Worm (Caenorhabditis elegans) whole organism, L1 larva: ENCODE measurements around the gene T01G6.10.

ENCODE experiments used
- C16A3.4 ChIP-seq: fragments of 150-350 bp; optimal IDR thresholded peaks from 2 replicates; lab custom pipeline; 2014; ENCODE audit warnings: missing biosample characterization, missing genetic modification characterization
- F16B12.6 ChIP-seq: fragments of 150-350 bp; optimal IDR thresholded peaks from 2 replicates; lab custom pipeline; 2014; ENCODE audit warnings: missing biosample characterization, missing genetic modification characterization
- aha-1 ChIP-seq: fragments of 150-350 bp; optimal IDR thresholded peaks from 2 replicates; lab custom pipeline; 2014; ENCODE audit warnings: missing biosample characterization, missing genetic modification characterization
- alr-1 ChIP-seq: fragments of 200-800 bp; sonication (Bioruptor generic); optimal IDR thresholded peaks from 2 replicates; lab custom pipeline; 2018; ENCODE audit warnings: borderline replicate concordance, mild to moderate bottlenecking, missing genetic modification characterization, missing compliant biosample characterization
- ama-1 ChIP-seq: fragments of 150-350 bp; optimal IDR thresholded peaks from 2 replicates; lab custom pipeline; 2014
- ceh-8 ChIP-seq: fragments of 200-800 bp; sonication (Bioruptor generic); optimal IDR thresholded peaks from 2 replicates; lab custom pipeline; 2018; ENCODE audit warnings: mild to moderate bottlenecking, missing genetic modification characterization, moderate library complexity, missing compliant biosample characterization
- ceh-82 ChIP-seq, 3 experiments: fragments of 150-350 bp in 1 of 3; sonication (generic microtip) in 2 of 3; optimal IDR thresholded peaks; 2 replicates each; lab custom pipeline; 2014 to 2017; ENCODE audit warnings: missing biosample characterization in 3 of 3, missing genetic modification characterization in 3 of 3
- ceh-88 ChIP-seq: fragments of 200-800 bp; sonication (Bioruptor generic); IDR thresholded peaks from 2 replicates; pipeline ENCODE4 v1.3.6; 2022; ENCODE audit warnings: missing genetic modification characterization, missing compliant biosample characterization
- ceh-90 ChIP-seq: sonication (generic microtip); optimal IDR thresholded peaks from 2 replicates; lab custom pipeline; 2016; ENCODE audit warnings: missing genetic modification characterization, missing compliant biosample characterization
- dsc-1 ChIP-seq: sonication (generic microtip); optimal IDR thresholded peaks from 2 replicates; lab custom pipeline; 2016; ENCODE audit warnings: mild to moderate bottlenecking, missing genetic modification characterization, missing compliant biosample characterization
- efl-1 ChIP-seq, 4 experiments: fragments of 150-350 bp; optimal IDR thresholded peaks in 3 of 4; peaks in 1 of 4; 1 replicate in 1 of 4; 2 replicates in 3 of 4; lab custom pipeline; 2014; ENCODE audit warnings: missing biosample characterization in 2 of 4, missing genetic modification characterization in 2 of 4, missing genetic modification reagents in 2 of 4
- elt-3 ChIP-seq, 6 experiments: fragments of 150-350 bp in 1 of 6; sonication (generic microtip); optimal IDR thresholded peaks; 2 replicates each; lab custom pipeline; 2017 to 2018; ENCODE audit warnings: missing biosample characterization in 6 of 6, missing genetic modification characterization in 6 of 6, inconsistent platforms in 1 of 6
- fkh-10 ChIP-seq: sonication (generic microtip); optimal IDR thresholded peaks from 2 replicates; lab custom pipeline; 2017; ENCODE audit warnings: missing biosample characterization, missing genetic modification reagents, missing genetic modification characterization
- fkh-4 ChIP-seq: sonication (generic microtip); optimal IDR thresholded peaks from 2 replicates; lab custom pipeline; 2016; ENCODE audit warnings: missing compliant biosample characterization, missing genetic modification characterization, borderline replicate concordance
- fkh-8 ChIP-seq: sonication (generic microtip); optimal IDR thresholded peaks from 2 replicates; lab custom pipeline; 2016; ENCODE audit warnings: mild to moderate bottlenecking, missing genetic modification characterization, missing compliant biosample characterization
- fos-1 ChIP-seq: fragments of 150-350 bp; optimal IDR thresholded peaks from 2 replicates; lab custom pipeline; 2014; ENCODE audit warnings: missing biosample characterization, missing genetic modification characterization
- hlh-4 ChIP-seq: sonication (generic microtip); optimal IDR thresholded peaks from 2 replicates; lab custom pipeline; 2016; ENCODE audit warnings: mild to moderate bottlenecking, missing genetic modification characterization, missing compliant biosample characterization
- irx-1 ChIP-seq: sonication (generic microtip); optimal IDR thresholded peaks from 2 replicates; lab custom pipeline; 2016; ENCODE audit warnings: missing genetic modification characterization, missing compliant biosample characterization
- isw-1 ChIP-seq: fragments of 200-800 bp; sonication (Bioruptor generic); IDR thresholded peaks from 2 replicates; pipeline ENCODE4 v1.3.6; 2022; ENCODE audit warnings: missing genetic modification characterization, missing compliant biosample characterization
- lin-39 ChIP-seq: fragments of 150-350 bp; optimal IDR thresholded peaks from 2 replicates; lab custom pipeline; 2014; ENCODE audit warnings: missing biosample characterization, missing genetic modification reagents, missing genetic modification characterization
- lir-3 ChIP-seq: sonication (generic microtip); optimal IDR thresholded peaks from 2 replicates; lab custom pipeline; 2016; ENCODE audit warnings: mild to moderate bottlenecking, missing genetic modification characterization, moderate library complexity, missing compliant biosample characterization; ENCODE audit not compliant: poor library complexity
- lsy-2 ChIP-seq, 2 experiments: fragments of 150-350 bp; optimal IDR thresholded peaks; 2 replicates each; lab custom pipeline; 2014; ENCODE audit warnings: missing biosample characterization in 2 of 2, missing genetic modification characterization in 2 of 2
- mep-1 ChIP-seq: fragments of 150-350 bp; optimal IDR thresholded peaks from 2 replicates; lab custom pipeline; 2014; ENCODE audit warnings: missing biosample characterization, missing genetic modification characterization
- nhr-77 ChIP-seq: fragments of 150-350 bp; optimal IDR thresholded peaks from 2 replicates; lab custom pipeline; 2014; ENCODE audit warnings: missing biosample characterization, missing genetic modification characterization
- nhr-84 ChIP-seq: sonication (generic microtip); optimal IDR thresholded peaks from 2 replicates; lab custom pipeline; 2017; ENCODE audit warnings: missing biosample characterization, missing genetic modification characterization
- nhr-85 ChIP-seq: sonication (generic microtip); peaks from one replicate; lab custom pipeline; 2016; ENCODE audit warnings: missing genetic modification characterization, inconsistent platforms, missing compliant biosample characterization
- nhr-90 ChIP-seq: sonication (generic microtip); optimal IDR thresholded peaks from 2 replicates; lab custom pipeline; 2016; ENCODE audit warnings: mild to moderate bottlenecking, missing genetic modification characterization, missing compliant biosample characterization; ENCODE audit not compliant: poor library complexity
- pag-3 ChIP-seq: sonication (generic microtip); optimal IDR thresholded peaks from 2 replicates; lab custom pipeline; 2017; ENCODE audit warnings: missing genetic modification characterization, mild to moderate bottlenecking, missing compliant biosample characterization, antibody characterized with exemption, borderline replicate concordance; ENCODE audit not compliant: insufficient read depth
- pax-3 ChIP-seq: fragments of 200-800 bp; sonication (Bioruptor generic); optimal IDR thresholded peaks from 2 replicates; lab custom pipeline; 2018; ENCODE audit warnings: mild to moderate bottlenecking, missing genetic modification characterization, moderate library complexity, missing compliant biosample characterization
- rnt-1 ChIP-seq: sonication (generic microtip); optimal IDR thresholded peaks from 2 replicates; lab custom pipeline; 2016; ENCODE audit warnings: mild to moderate bottlenecking, missing genetic modification characterization, moderate library complexity, missing compliant biosample characterization
- snpc-4 ChIP-seq: fragments of 150-350 bp; optimal IDR thresholded peaks from 2 replicates; lab custom pipeline; 2014; ENCODE audit warnings: missing biosample characterization, missing genetic modification characterization
- sox-4 ChIP-seq: sonication (generic microtip); optimal IDR thresholded peaks from 2 replicates; lab custom pipeline; 2016; ENCODE audit warnings: missing genetic modification characterization, missing compliant biosample characterization
- swsn-7 ChIP-seq: sonication (generic microtip); optimal IDR thresholded peaks from 2 replicates; lab custom pipeline; 2016; ENCODE audit warnings: missing genetic modification characterization, missing compliant biosample characterization
- tbx-2 ChIP-seq: sonication (generic microtip); optimal IDR thresholded peaks from 2 replicates; lab custom pipeline; 2016; ENCODE audit warnings: missing genetic modification characterization, missing compliant biosample characterization
- tlp-1 ChIP-seq: fragments of 150-350 bp; optimal IDR thresholded peaks from 2 replicates; lab custom pipeline; 2014; ENCODE audit warnings: missing biosample characterization, missing genetic modification characterization
- unc-62 ChIP-seq: fragments of 150-350 bp; optimal IDR thresholded peaks from 2 replicates; lab custom pipeline; 2014; ENCODE audit warnings: missing biosample characterization, missing genetic modification reagents, missing genetic modification characterization
- unc-86 ChIP-seq: sonication (generic microtip); optimal IDR thresholded peaks from 2 replicates; lab custom pipeline; 2016; ENCODE audit warnings: missing genetic modification characterization, missing compliant biosample characterization
- unc-98 ChIP-seq: fragments of 200-800 bp; sonication (Bioruptor generic); IDR thresholded peaks from 2 replicates; pipeline ENCODE4 v1.3.6; 2022; ENCODE audit warnings: missing genetic modification characterization, missing compliant biosample characterization
- zag-1 ChIP-seq: fragments of 150-350 bp; optimal IDR thresholded peaks from 2 replicates; lab custom pipeline; 2014; ENCODE audit warnings: missing biosample characterization, missing genetic modification characterization

Gene T01G6.10

ce11 chrV:525040-525439 lies 22.0 kb upstream of the T01G6.10 start, which contains the start of gene R11G11.16:
Gene R11G11.16, minus strand, starts transcription at chrV:525140.
- no peak for TF ChIP-seq ceh-88 (GFP tag; lab: Robert Waterston, UW)
- no peak for TF ChIP-seq C16A3.4 (tag; lab: Kevin White, UChicago)
- no peak for TF ChIP-seq unc-62 (GFP tag; lab: Kevin White, UChicago)
- no peak for TF ChIP-seq nhr-90 (tag; lab: Kevin White, UChicago)
- TF ChIP-seq elt-3 (tag; optimal IDR thresholded peaks at IDR 0.05; lab: Kevin White, UChicago) = no peak

- TF ChIP-seq irx-1 (tag; lab: Kevin White, UChicago) (no peak), unc-62 (GFP tag; lab: Kevin White, UChicago) (no peak), F16B12.6 (tag; lab: Kevin White, UChicago) (no peak), fos-1 (tag; lab: Kevin White, UChicago) (no peak), hlh-4 (no peak), dsc-1 (tag; lab: Kevin White, UChicago) (no peak), unc-98 (no peak), swsn-7 (tag; lab: Kevin White, UChicago) (no peak), pag-3 (tag; lab: Kevin White, UChicago) (no peak)
Measured at ce11 chrV:524058-524457, 21.0 kb upstream of the T01G6.10 start, which contains the start of gene lipl-3. Gene lipl-3, minus strand, starts transcription at chrV:524218.

- TF ChIP-seq zag-1 (no peak), F16B12.6 (tag; lab: Kevin White, UChicago) (no peak), ceh-8 (GFP tag; lab: Kevin White, UChicago) (no peak), fkh-8 (tag; lab: Kevin White, UChicago) (no peak), ceh-82 (tag; optimal IDR thresholded peaks at IDR 0.05; lab: Kevin White, UChicago) (no peak), nhr-77 (tag; lab: Kevin White, UChicago) (no peak), snpc-4 (tag; lab: Kevin White, UChicago) (no peak), alr-1 (tag; lab: Kevin White, UChicago) (no peak), tbx-2 (tag; lab: Kevin White, UChicago) (no peak), irx-1 (tag; lab: Kevin White, UChicago) (no peak), ceh-88 (GFP tag; lab: Robert Waterston, UW) (no peak), lir-3 (tag; lab: Kevin White, UChicago) (no peak), nhr-90 (tag; lab: Kevin White, UChicago) (no peak)
- TF ChIP-seq, all 84 proteins: peak for 0
Measured at ce11 chrV:521517-521916, 18.5 kb upstream of the T01G6.10 start, which contains the start of gene srw-107. Gene srw-107, minus strand, starts transcription at chrV:521617.

DNA sequence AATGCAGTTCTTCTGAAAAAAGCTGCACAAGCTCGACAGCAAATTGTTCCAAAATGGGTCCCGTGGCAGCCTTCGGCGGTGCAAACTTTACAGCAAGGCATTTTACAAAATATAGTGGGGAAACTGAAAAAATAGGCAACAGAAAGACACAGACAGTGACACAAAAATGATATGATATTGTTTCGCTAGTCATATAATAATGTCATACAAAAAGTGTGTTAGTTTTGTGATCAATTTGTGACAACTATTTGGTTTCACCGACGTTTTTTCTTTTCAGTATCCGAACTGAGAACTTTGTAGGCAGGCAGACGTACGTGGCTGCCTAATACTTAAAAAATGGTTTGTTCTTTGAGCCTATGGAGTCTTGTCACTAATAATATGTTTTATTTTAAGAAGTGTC lies 16.4 kb upstream of the T01G6.10 start, which contains the start of gene nhr-210:
TSS of gene nhr-210 (minus strand) at position 101 of the 400 bp plus-strand sequence.
- TF ChIP-seq nhr-85 (tag; lab: Kevin White, UChicago) (peak; percentile 25), fos-1 (tag; lab: Kevin White, UChicago) (no peak), efl-1 (optimal IDR thresholded peaks at IDR 0.05; lab: Kevin White, UChicago) (no peak), efl-1 (GFP tag; optimal IDR thresholded peaks at IDR 0.05 in 1 of 2; lab: Kevin White, UChicago) (peak in 1 of 2 experiments; percentile 36)

ce11 chrV:512420-512819 lies 9.4 kb upstream of the T01G6.10 start, which contains the start of gene srh-37:
Gene srh-37, minus strand, starts transcription at chrV:512520.
- TF ChIP-seq tlp-1 (tag; lab: Kevin White, UChicago) (no peak), irx-1 (tag; lab: Kevin White, UChicago) (no peak), pax-3 (tag; lab: Kevin White, UChicago) (no peak), mep-1 (tag; lab: Kevin White, UChicago) (no peak), unc-86 (tag; lab: Kevin White, UChicago) (no peak)

ce11 chrV:505191-505590 lies 2.2 kb upstream of the T01G6.10 start, which contains the start of gene srlf-19:
Gene srlf-19, plus strand, starts transcription at chrV:505491.
- TF ChIP-seq lin-39 (tag; lab: Kevin White, UChicago) (no peak), fkh-10 (GFP tag; lab: Kevin White, UChicago) (no peak), fkh-8 (tag; lab: Kevin White, UChicago) (no peak), nhr-84 (no peak), efl-1 (optimal IDR thresholded peaks at IDR 0.05; lab: Kevin White, UChicago) (no peak), efl-1 (GFP tag; optimal IDR thresholded peaks at IDR 0.05 in 1 of 2; lab: Kevin White, UChicago) (no peak), fkh-4 (tag; lab: Kevin White, UChicago) (no peak), lsy-2 (tag; optimal IDR thresholded peaks at IDR 0.05; lab: Kevin White, UChicago) (no peak), ceh-82 (tag; optimal IDR thresholded peaks at IDR 0.05; lab: Kevin White, UChicago) (no peak), ceh-90 (tag; lab: Kevin White, UChicago) (no peak), aha-1 (tag; lab: Kevin White, UChicago) (no peak), sox-4 (tag; lab: Kevin White, UChicago) (no peak), isw-1 (GFP tag; lab: Robert Waterston, UW) (no peak), ama-1 (lab: Kevin White, UChicago) (no peak), rnt-1 (tag; lab: Kevin White, UChicago) (no peak)
